Worm (Caenorhabditis elegans) whole organism, L1 larva: ENCODE results near the gene lron-5.
A peak's percentile ranks its signal among the peaks of the same experiment; 100 is the strongest.

ENCODE experiments used
- C04F5.9 ChIP-seq: sonication (generic microtip); optimal IDR thresholded peaks from 2 replicates; lab custom pipeline; 2016; ENCODE audit warnings: missing genetic modification characterization, missing compliant biosample characterization
- C16A3.4 ChIP-seq: fragments of 150-350 bp; optimal IDR thresholded peaks from 2 replicates; lab custom pipeline; 2014; ENCODE audit warnings: missing biosample characterization, missing genetic modification characterization
- C34B4.2 ChIP-seq: sonication (generic microtip); optimal IDR thresholded peaks from 2 replicates; lab custom pipeline; 2017; ENCODE audit warnings: mild to moderate bottlenecking, missing genetic modification characterization, missing compliant biosample characterization
- F16B12.6 ChIP-seq: fragments of 150-350 bp; optimal IDR thresholded peaks from 2 replicates; lab custom pipeline; 2014; ENCODE audit warnings: missing biosample characterization, missing genetic modification characterization
- ceh-63 ChIP-seq: fragments of 200-800 bp; sonication (Bioruptor generic); optimal IDR thresholded peaks from 2 replicates; lab custom pipeline; 2018; ENCODE audit warnings: mild to moderate bottlenecking, missing genetic modification characterization, missing compliant biosample characterization
- ceh-8 ChIP-seq: fragments of 200-800 bp; sonication (Bioruptor generic); optimal IDR thresholded peaks from 2 replicates; lab custom pipeline; 2018; ENCODE audit warnings: mild to moderate bottlenecking, missing genetic modification characterization, moderate library complexity, missing compliant biosample characterization
- ceh-90 ChIP-seq: sonication (generic microtip); optimal IDR thresholded peaks from 2 replicates; lab custom pipeline; 2016; ENCODE audit warnings: missing genetic modification characterization, missing compliant biosample characterization
- ces-1 ChIP-seq: fragments of 150-350 bp; optimal IDR thresholded peaks from 2 replicates; lab custom pipeline; 2014; ENCODE audit warnings: missing biosample characterization, missing genetic modification reagents, missing genetic modification characterization
- dsc-1 ChIP-seq: sonication (generic microtip); optimal IDR thresholded peaks from 2 replicates; lab custom pipeline; 2016; ENCODE audit warnings: mild to moderate bottlenecking, missing genetic modification characterization, missing compliant biosample characterization
- efl-1 ChIP-seq, 4 experiments: fragments of 150-350 bp; optimal IDR thresholded peaks in 3 of 4; peaks in 1 of 4; 1 replicate in 1 of 4; 2 replicates in 3 of 4; lab custom pipeline; 2014; ENCODE audit warnings: missing biosample characterization in 2 of 4, missing genetic modification characterization in 2 of 4, missing genetic modification reagents in 2 of 4
- efl-3 ChIP-seq: fragments of 200-800 bp; sonication (Bioruptor generic); optimal IDR thresholded peaks from 2 replicates; lab custom pipeline; 2018; ENCODE audit warnings: mild to moderate bottlenecking, missing genetic modification characterization, missing compliant biosample characterization
- egl-27 ChIP-seq, 2 experiments: fragments of 150-350 bp in 1 of 2; sonication (generic microtip); optimal IDR thresholded peaks; 3 replicates each; lab custom pipeline; 2017 to 2018; ENCODE audit warnings: missing biosample characterization in 2 of 2, missing genetic modification characterization in 2 of 2, missing genetic modification reagents in 2 of 2
- elt-3 ChIP-seq, 6 experiments: fragments of 150-350 bp in 1 of 6; sonication (generic microtip); optimal IDR thresholded peaks; 2 replicates each; lab custom pipeline; 2017 to 2018; ENCODE audit warnings: missing biosample characterization in 6 of 6, missing genetic modification characterization in 6 of 6, inconsistent platforms in 1 of 6
- ets-5 ChIP-seq: fragments of 200-800 bp; sonication (Bioruptor generic); IDR thresholded peaks from 2 replicates; pipeline ENCODE4 v1.3.6; 2022; ENCODE audit warnings: missing genetic modification characterization, missing compliant biosample characterization
- fkh-4 ChIP-seq: sonication (generic microtip); optimal IDR thresholded peaks from 2 replicates; lab custom pipeline; 2016; ENCODE audit warnings: missing compliant biosample characterization, missing genetic modification characterization, borderline replicate concordance
- grh-1 ChIP-seq: fragments of 200-800 bp; sonication (Bioruptor generic); IDR thresholded peaks from 2 replicates; pipeline ENCODE4 v1.3.6; 2022; ENCODE audit warnings: missing genetic modification reagents, missing genetic modification characterization, missing compliant biosample characterization
- hpl-2 ChIP-seq: fragments of 150-350 bp; optimal IDR thresholded peaks from 2 replicates; lab custom pipeline; 2014; ENCODE audit warnings: missing biosample characterization, missing genetic modification reagents, missing genetic modification characterization
- irx-1 ChIP-seq: sonication (generic microtip); optimal IDR thresholded peaks from 2 replicates; lab custom pipeline; 2016; ENCODE audit warnings: missing genetic modification characterization, missing compliant biosample characterization
- isw-1 ChIP-seq: fragments of 200-800 bp; sonication (Bioruptor generic); IDR thresholded peaks from 2 replicates; pipeline ENCODE4 v1.3.6; 2022; ENCODE audit warnings: missing genetic modification characterization, missing compliant biosample characterization
- lin-13 ChIP-seq: fragments of 150-350 bp; optimal IDR thresholded peaks from 2 replicates; lab custom pipeline; 2014; ENCODE audit warnings: missing biosample characterization, missing genetic modification reagents, missing genetic modification characterization
- lin-14 ChIP-seq: fragments of 200-800 bp; sonication (Bioruptor generic); optimal IDR thresholded peaks from 2 replicates; lab custom pipeline; 2018; ENCODE audit warnings: mild to moderate bottlenecking, missing genetic modification characterization, moderate library complexity, missing compliant biosample characterization
- lin-15B ChIP-seq: fragments of 150-350 bp; sonication (generic microtip); optimal IDR thresholded peaks from 3 replicates; lab custom pipeline; 2014; ENCODE audit warnings: missing biosample characterization, missing genetic modification characterization
- lsy-2 ChIP-seq, 2 experiments: fragments of 150-350 bp; optimal IDR thresholded peaks; 2 replicates each; lab custom pipeline; 2014; ENCODE audit warnings: missing biosample characterization in 2 of 2, missing genetic modification characterization in 2 of 2
- mab-9 ChIP-seq: fragments of 200-800 bp; sonication (Bioruptor generic); IDR thresholded peaks from 2 replicates; pipeline ENCODE4 v1.3.6; 2022; ENCODE audit warnings: missing genetic modification reagents, missing genetic modification characterization, missing compliant biosample characterization
- mdl-1 ChIP-seq, 2 experiments: fragments of 150-350 bp; optimal IDR thresholded peaks; 2 replicates each; lab custom pipeline; 2014 to 2017; ENCODE audit warnings: missing biosample characterization in 2 of 2, missing genetic modification characterization in 2 of 2, inconsistent platforms in 1 of 2
- mef-2 ChIP-seq: fragments of 150-350 bp; optimal IDR thresholded peaks from 2 replicates; lab custom pipeline; 2014; ENCODE audit warnings: missing biosample characterization, missing genetic modification characterization
- mep-1 ChIP-seq: fragments of 150-350 bp; optimal IDR thresholded peaks from 2 replicates; lab custom pipeline; 2014; ENCODE audit warnings: missing biosample characterization, missing genetic modification characterization
- nhr-12 ChIP-seq: sonication (generic microtip); optimal IDR thresholded peaks from 2 replicates; lab custom pipeline; 2017; ENCODE audit warnings: missing biosample characterization, missing genetic modification characterization
- nhr-20 ChIP-seq: sonication (generic microtip); optimal IDR thresholded peaks from 2 replicates; lab custom pipeline; 2016; ENCODE audit warnings: mild to moderate bottlenecking, missing genetic modification characterization, missing compliant biosample characterization
- nhr-28 ChIP-seq: fragments of 150-350 bp; optimal IDR thresholded peaks from 2 replicates; lab custom pipeline; 2014; ENCODE audit warnings: missing biosample characterization, missing genetic modification characterization
- nhr-71 ChIP-seq: sonication (generic microtip); optimal IDR thresholded peaks from 2 replicates; lab custom pipeline; 2016; ENCODE audit warnings: mild to moderate bottlenecking, missing genetic modification characterization, moderate library complexity, missing compliant biosample characterization
- nhr-76 ChIP-seq: sonication (generic microtip); optimal IDR thresholded peaks from 2 replicates; lab custom pipeline; 2017; ENCODE audit warnings: missing biosample characterization, missing genetic modification characterization
- nhr-90 ChIP-seq: sonication (generic microtip); optimal IDR thresholded peaks from 2 replicates; lab custom pipeline; 2016; ENCODE audit warnings: mild to moderate bottlenecking, missing genetic modification characterization, missing compliant biosample characterization; ENCODE audit not compliant: poor library complexity
- rnt-1 ChIP-seq: sonication (generic microtip); optimal IDR thresholded peaks from 2 replicates; lab custom pipeline; 2016; ENCODE audit warnings: mild to moderate bottlenecking, missing genetic modification characterization, moderate library complexity, missing compliant biosample characterization
- skn-1 ChIP-seq: fragments of 150-350 bp; optimal IDR thresholded peaks from 2 replicates; lab custom pipeline; 2014; ENCODE audit warnings: missing biosample characterization, missing genetic modification characterization
- sup-37 ChIP-seq: fragments of 200-800 bp; sonication (Bioruptor generic); optimal IDR thresholded peaks from 2 replicates; lab custom pipeline; 2018; ENCODE audit warnings: mild to moderate bottlenecking, missing genetic modification characterization, missing compliant biosample characterization
- swsn-7 ChIP-seq: sonication (generic microtip); optimal IDR thresholded peaks from 2 replicates; lab custom pipeline; 2016; ENCODE audit warnings: missing genetic modification characterization, missing compliant biosample characterization
- tbx-2 ChIP-seq: sonication (generic microtip); optimal IDR thresholded peaks from 2 replicates; lab custom pipeline; 2016; ENCODE audit warnings: missing genetic modification characterization, missing compliant biosample characterization
- unc-130 ChIP-seq: fragments of 150-350 bp; optimal IDR thresholded peaks from 2 replicates; lab custom pipeline; 2017; ENCODE audit warnings: missing biosample characterization, missing genetic modification characterization, inconsistent platforms
- unc-86 ChIP-seq: sonication (generic microtip); optimal IDR thresholded peaks from 2 replicates; lab custom pipeline; 2016; ENCODE audit warnings: missing genetic modification characterization, missing compliant biosample characterization
- unc-98 ChIP-seq: fragments of 200-800 bp; sonication (Bioruptor generic); IDR thresholded peaks from 2 replicates; pipeline ENCODE4 v1.3.6; 2022; ENCODE audit warnings: missing genetic modification characterization, missing compliant biosample characterization
- vab-15 ChIP-seq: sonication (generic microtip); optimal IDR thresholded peaks from 2 replicates; lab custom pipeline; 2017; ENCODE audit warnings: missing genotype, mild to moderate bottlenecking, missing genetic modification characterization, missing compliant biosample characterization
- xbp-1 ChIP-seq: sonication (generic microtip); optimal IDR thresholded peaks from 2 replicates; lab custom pipeline; 2016; ENCODE audit warnings: missing genetic modification characterization, missing compliant biosample characterization
- zag-1 ChIP-seq: fragments of 150-350 bp; optimal IDR thresholded peaks from 2 replicates; lab custom pipeline; 2014; ENCODE audit warnings: missing biosample characterization, missing genetic modification characterization
- zip-4 ChIP-seq: fragments of 200-800 bp; sonication (Bioruptor generic); optimal IDR thresholded peaks from 2 replicates; lab custom pipeline; 2018; ENCODE audit warnings: mild to moderate bottlenecking, missing genetic modification characterization, moderate library complexity, missing compliant biosample characterization
- ztf-11 ChIP-seq, 2 experiments: sonication (generic microtip); optimal IDR thresholded peaks; 2 replicates each; lab custom pipeline; 2016 to 2017; ENCODE audit warnings: missing genetic modification characterization in 2 of 2, missing biosample characterization in 1 of 2, missing compliant biosample characterization in 1 of 2
- ztf-4 ChIP-seq: fragments of 150-350 bp; optimal IDR thresholded peaks from 2 replicates; lab custom pipeline; 2014; ENCODE audit warnings: missing biosample characterization, missing genetic modification characterization

lron-5 gene

DNA sequence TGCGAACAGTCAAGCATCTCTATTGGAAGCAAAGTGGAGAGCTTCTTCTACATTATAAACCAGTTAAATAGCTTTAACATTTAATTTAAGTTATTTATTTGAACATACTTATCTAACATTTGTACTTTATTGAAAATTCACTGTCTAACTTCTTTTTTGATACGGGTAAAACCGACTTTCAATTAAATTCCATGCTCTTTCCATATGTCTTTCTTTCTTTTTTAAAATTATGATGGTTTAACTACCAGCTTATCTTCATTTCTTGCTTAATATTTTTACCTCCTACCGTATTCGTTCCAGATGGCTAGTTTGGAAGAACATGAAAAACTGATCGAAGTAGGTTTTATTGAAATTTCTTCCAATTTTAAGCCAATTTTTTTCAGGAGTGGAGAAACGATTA lies 41.3 kb upstream of the lron-5 start, which contains the start of gene F35G12.12:
Gene F35G12.12 (plus strand): TSS at position 301 of the 400 bp plus-strand sequence.
- TF ChIP-seq unc-130 (tag; lab: Kevin White, UChicago): no peak
- TF ChIP-seq C34B4.2 (tag; lab: Kevin White, UChicago): no peak
- no peak for TF ChIP-seq efl-3
- TF ChIP-seq ceh-63 (GFP tag; lab: Kevin White, UChicago): no peak
- TF ChIP-seq nhr-12: no peak
- no peak for TF ChIP-seq elt-3 (tag; optimal IDR thresholded peaks at IDR 0.05; lab: Kevin White, UChicago)
- no peak for TF ChIP-seq zag-1 (tag; lab: Kevin White, UChicago)
- TF ChIP-seq isw-1 (GFP tag; lab: Robert Waterston, UW): no peak
- TF ChIP-seq dsc-1 (tag; lab: Kevin White, UChicago): no peak
- TF ChIP-seq sup-37 (GFP tag; lab: Kevin White, UChicago): no peak
- TF ChIP-seq C04F5.9 (tag; lab: Kevin White, UChicago): no peak
- TF ChIP-seq unc-86 (tag; lab: Kevin White, UChicago): no peak

DNA sequence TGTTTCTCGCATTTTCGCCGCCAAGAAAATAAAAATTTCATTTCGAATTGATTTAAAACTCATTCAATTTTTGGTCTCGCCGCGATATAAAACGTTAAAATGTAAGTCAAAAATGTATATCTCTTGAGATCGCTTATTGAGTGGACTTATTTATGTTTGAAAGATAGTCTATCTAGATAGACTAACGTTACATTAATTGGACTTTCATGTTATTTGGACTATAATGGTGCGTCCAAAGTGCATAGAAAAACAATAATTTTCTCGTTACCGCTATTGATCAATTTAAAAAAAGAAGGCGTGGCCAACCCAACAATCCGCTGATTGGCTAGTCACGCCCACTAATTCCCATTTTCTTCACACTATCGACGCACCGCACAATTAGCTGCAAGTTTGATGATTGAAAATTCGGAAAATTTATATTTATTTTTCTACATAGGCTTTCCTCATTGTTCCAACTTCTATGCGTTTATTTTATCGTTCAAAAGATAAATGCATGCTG lies 38.7 kb upstream of the lron-5 start, which contains the start of gene F35G12.5:
Gene F35G12.5 (plus strand): TSS at position 51 of the 499 bp plus-strand sequence.
- no peak for TF ChIP-seq efl-1 (optimal IDR thresholded peaks at IDR 0.05; lab: Kevin White, UChicago)
- TF ChIP-seq efl-1 (GFP tag; optimal IDR thresholded peaks at IDR 0.05 in 1 of 2; lab: Kevin White, UChicago): peak in 1 of 2 experiments; percentile 45
- no peak for TF ChIP-seq unc-130 (tag; lab: Kevin White, UChicago)
- TF ChIP-seq lsy-2 (tag; optimal IDR thresholded peaks at IDR 0.05; lab: Kevin White, UChicago): peak in 1 of 2 experiments; percentile 6

ce11 chrIII:4587177-4587576 lies 35.7 kb upstream of the lron-5 start, which contains the start of the genes F35G12.7 and smc-4:
Gene F35G12.7, minus strand, starts transcription at chrIII:4587330.
Gene smc-4, plus strand, starts transcription at chrIII:4587501.
- TF ChIP-seq xbp-1 (tag; lab: Kevin White, UChicago) (peak; percentile 58), ztf-4 (tag; lab: Kevin White, UChicago) (peak; percentile 26), isw-1 (GFP tag; lab: Robert Waterston, UW) (peak; percentile 51), mab-9 (peak; percentile 41; the same call in 1 of the 2 replicates), F16B12.6 (tag; lab: Kevin White, UChicago) (peak; percentile 95), nhr-28 (no peak), zag-1 (tag; lab: Kevin White, UChicago) (no peak), lsy-2 (tag; optimal IDR thresholded peaks at IDR 0.05; lab: Kevin White, UChicago) (peak; percentile 91 to 96), zip-4 (GFP tag; lab: Kevin White, UChicago) (no peak), ceh-8 (GFP tag; lab: Kevin White, UChicago) (peak; percentile 34), vab-15 (tag; lab: Kevin White, UChicago) (peak; percentile 30), nhr-76 (no peak), rnt-1 (tag; lab: Kevin White, UChicago) (peak; percentile 69), egl-27 (tag; optimal IDR thresholded peaks at IDR 0.05; lab: Kevin White, UChicago) (no peak), skn-1 (tag; lab: Kevin White, UChicago) (no peak), fkh-4 (tag; lab: Kevin White, UChicago) (no peak), ces-1 (GFP tag; lab: Kevin White, UChicago) (no peak), ets-5 (GFP tag; lab: Robert Waterston, UW) (no peak), tbx-2 (tag; lab: Kevin White, UChicago) (peak; percentile 58), mef-2 (tag; lab: Kevin White, UChicago) (no peak), hpl-2 (no peak), grh-1 (GFP tag; lab: Robert Waterston, UW) (peak; percentile 33; the same call in 1 of the 2 replicates), irx-1 (tag; lab: Kevin White, UChicago) (peak; percentile 46), nhr-20 (peak; percentile 61), C34B4.2 (tag; lab: Kevin White, UChicago) (no peak), mdl-1 (tag; optimal IDR thresholded peaks at IDR 0.05; lab: Kevin White, UChicago) (peak in 1 of 2 experiments; percentile 33), lin-13 (GFP tag; lab: Kevin White, UChicago) (peak; percentile 4), ceh-90 (tag; lab: Kevin White, UChicago) (no peak), unc-98 (GFP tag; lab: Robert Waterston, UW) (no peak), lin-14 (GFP tag; lab: Kevin White, UChicago) (no peak), unc-130 (tag; lab: Kevin White, UChicago) (peak; percentile 71), ztf-11 (tag; optimal IDR thresholded peaks at IDR 0.05; lab: Kevin White, UChicago) (peak in 1 of 2 experiments; percentile 17), mep-1 (peak; percentile 79), elt-3 (tag; optimal IDR thresholded peaks at IDR 0.05; lab: Kevin White, UChicago) (no peak), swsn-7 (tag; lab: Kevin White, UChicago) (peak; percentile 64), nhr-90 (tag; lab: Kevin White, UChicago) (peak; percentile 38), C16A3.4 (tag; lab: Kevin White, UChicago) (peak; percentile 70), nhr-71 (tag; lab: Kevin White, UChicago) (peak; percentile 73), lin-15B (tag; lab: Kevin White, UChicago) (peak; percentile 35)
